Worm (Caenorhabditis elegans): ENCODE results near the gene F42G4.2.

ce11 chrII:13078848-13079428, 31.2 kb downstream of the F42G4.2 start, which contains the start of gene F42G4.6:
- no peak for TF ChIP-seq dao-5 (tag; optimal IDR thresholded peaks at IDR 0.05)
- no peak for TF ChIP-seq W03F9.2 (tag; optimal IDR thresholded peaks at IDR 0.05)
- no peak for TF ChIP-seq him-1 (tag; optimal IDR thresholded peaks at IDR 0.05)

Data from whole organism, L4/young adult.